Worm (Caenorhabditis elegans) whole organism, L3 larva: Measurements from ENCODE around the gene dyf-6.

ENCODE experiments used
- R02D3.7 ChIP-seq: fragments of 150-350 bp; optimal IDR thresholded peaks from 2 replicates; lab custom pipeline; 2014; ENCODE audit warnings: missing biosample characterization, missing genetic modification characterization
- ZK546.5 ChIP-seq: sonication (generic microtip); optimal IDR thresholded peaks from 2 replicates; lab custom pipeline; 2017; ENCODE audit warnings: missing biosample characterization, missing genetic modification characterization
- ama-1 ChIP-seq: fragments of 150-350 bp; optimal IDR thresholded peaks from 2 replicates; lab custom pipeline; 2018
- ceh-16 ChIP-seq: sonication (generic microtip); optimal IDR thresholded peaks from 2 replicates; lab custom pipeline; 2017; ENCODE audit warnings: missing biosample characterization, missing genetic modification characterization
- ceh-28 ChIP-seq: fragments of 150-350 bp; optimal IDR thresholded peaks from 2 replicates; lab custom pipeline; 2014; ENCODE audit warnings: missing biosample characterization, missing genetic modification reagents, missing genetic modification characterization
- ceh-9 ChIP-seq: sonication (generic microtip); optimal IDR thresholded peaks from 2 replicates; lab custom pipeline; 2018; ENCODE audit warnings: missing biosample characterization, missing genetic modification characterization
- daf-12 ChIP-seq: fragments of 150-350 bp; optimal IDR thresholded peaks from 2 replicates; lab custom pipeline; 2014; ENCODE audit warnings: missing biosample characterization, missing genetic modification reagents, missing genetic modification characterization
- egl-27 ChIP-seq: sonication (generic microtip); optimal IDR thresholded peaks from 4 replicates; lab custom pipeline; 2017; ENCODE audit warnings: missing biosample characterization, missing genetic modification reagents, missing genetic modification characterization
- egl-5 ChIP-seq: fragments of 150-350 bp; optimal IDR thresholded peaks from 2 replicates; lab custom pipeline; 2017; ENCODE audit warnings: missing biosample characterization, missing genetic modification reagents, missing genetic modification characterization, inconsistent platforms
- elt-1 ChIP-seq: fragments of 150-350 bp; optimal IDR thresholded peaks from 2 replicates; lab custom pipeline; 2014; ENCODE audit warnings: missing biosample characterization, missing genetic modification characterization
- elt-2 ChIP-seq: sonication (generic microtip); optimal IDR thresholded peaks from 2 replicates; lab custom pipeline; 2016; ENCODE audit warnings: missing genetic modification reagents, mild to moderate bottlenecking, missing genetic modification characterization, missing compliant biosample characterization
- elt-3 ChIP-seq, 3 experiments: fragments of 150-350 bp in 1 of 3; sonication (generic microtip) in 2 of 3; optimal IDR thresholded peaks; 2 replicates in 2 of 3; 4 replicates in 1 of 3; lab custom pipeline; 2014 to 2017; ENCODE audit warnings: missing biosample characterization in 3 of 3, missing genetic modification characterization in 3 of 3
- eor-1 ChIP-seq, 2 experiments: fragments of 150-350 bp; optimal IDR thresholded peaks; 2 replicates each; lab custom pipeline; 2014 to 2018; ENCODE audit warnings: missing biosample characterization in 2 of 2, missing genetic modification characterization in 2 of 2
- fkh-10 ChIP-seq: sonication (generic microtip); optimal IDR thresholded peaks from 2 replicates; lab custom pipeline; 2017; ENCODE audit warnings: missing biosample characterization, missing genetic modification reagents, missing genetic modification characterization
- fkh-2 ChIP-seq: fragments of 150-350 bp; optimal IDR thresholded peaks from 2 replicates; lab custom pipeline; 2014; ENCODE audit warnings: missing biosample characterization, missing genetic modification reagents, missing genetic modification characterization
- fos-1 ChIP-seq: fragments of 150-350 bp; optimal IDR thresholded peaks from 2 replicates; lab custom pipeline; 2014; ENCODE audit warnings: missing biosample characterization, missing genetic modification characterization
- hmg-11 ChIP-seq: sonication (generic microtip); optimal IDR thresholded peaks from 2 replicates; lab custom pipeline; 2016; ENCODE audit warnings: missing genetic modification characterization, missing compliant biosample characterization
- lin-15B ChIP-seq: fragments of 150-350 bp; optimal IDR thresholded peaks from 2 replicates; lab custom pipeline; 2014; ENCODE audit warnings: missing biosample characterization, missing genetic modification characterization
- lin-39 ChIP-seq: fragments of 150-350 bp; optimal IDR thresholded peaks from 2 replicates; lab custom pipeline; 2018; ENCODE audit warnings: missing biosample characterization, missing genetic modification reagents, missing genetic modification characterization
- lsy-12 ChIP-seq: sonication (generic microtip); optimal IDR thresholded peaks from 2 replicates; lab custom pipeline; 2016; ENCODE audit warnings: mild to moderate bottlenecking, missing genetic modification characterization, missing compliant biosample characterization
- mdl-1 ChIP-seq: fragments of 150-350 bp; optimal IDR thresholded peaks from 2 replicates; lab custom pipeline; 2014; ENCODE audit warnings: missing biosample characterization, missing genetic modification characterization
- mml-1 ChIP-seq: fragments of 150-350 bp; sonication (generic microtip); optimal IDR thresholded peaks from 3 replicates; lab custom pipeline; 2014; ENCODE audit warnings: missing biosample characterization, missing genetic modification characterization
- nfya-1 ChIP-seq: sonication (generic microtip); optimal IDR thresholded peaks from 2 replicates; lab custom pipeline; 2017; ENCODE audit warnings: missing genetic modification characterization, mild to moderate bottlenecking, missing compliant biosample characterization, antibody characterized with exemption, moderate library complexity; ENCODE audit not compliant: insufficient read depth
- nhr-12 ChIP-seq: fragments of 150-350 bp; optimal IDR thresholded peaks from 2 replicates; lab custom pipeline; 2014; ENCODE audit warnings: missing biosample characterization, missing genetic modification characterization
- nhr-23 ChIP-seq: fragments of 150-350 bp; optimal IDR thresholded peaks from 2 replicates; lab custom pipeline; 2014; ENCODE audit warnings: missing biosample characterization, missing genetic modification reagents, missing genetic modification characterization
- nhr-237 ChIP-seq: fragments of 150-350 bp; optimal IDR thresholded peaks from 2 replicates; lab custom pipeline; 2014; ENCODE audit warnings: missing biosample characterization, missing genetic modification characterization
- nhr-25 ChIP-seq: sonication (generic microtip); optimal IDR thresholded peaks from 2 replicates; lab custom pipeline; 2017; ENCODE audit warnings: missing biosample characterization, missing genetic modification characterization
- nhr-28 ChIP-seq: fragments of 150-350 bp; optimal IDR thresholded peaks from 2 replicates; lab custom pipeline; 2014; ENCODE audit warnings: missing biosample characterization, missing genetic modification characterization
- nhr-43 ChIP-seq: sonication (generic microtip); optimal IDR thresholded peaks from 2 replicates; lab custom pipeline; 2016; ENCODE audit warnings: mild to moderate bottlenecking, missing genetic modification characterization, missing compliant biosample characterization; ENCODE audit not compliant: poor library complexity, severe bottlenecking
- nhr-67 ChIP-seq: fragments of 150-350 bp; optimal IDR thresholded peaks from 2 replicates; lab custom pipeline; 2014; ENCODE audit warnings: missing biosample characterization, missing genetic modification characterization
- nhr-76 ChIP-seq: fragments of 150-350 bp; sonication (generic microtip); optimal IDR thresholded peaks from 5 replicates; lab custom pipeline; 2014; ENCODE audit warnings: missing biosample characterization, missing genetic modification characterization
- nhr-77 ChIP-seq: fragments of 150-350 bp; optimal IDR thresholded peaks from 2 replicates; lab custom pipeline; 2014; ENCODE audit warnings: missing biosample characterization, missing genetic modification characterization
- pha-4 ChIP-seq: fragments of 150-350 bp; optimal IDR thresholded peaks from 2 replicates; lab custom pipeline; 2014; ENCODE audit warnings: missing biosample characterization, missing genetic modification reagents, missing genetic modification characterization
- pqm-1 ChIP-seq: fragments of 150-350 bp; optimal IDR thresholded peaks from 2 replicates; lab custom pipeline; 2017; ENCODE audit warnings: missing biosample characterization, missing genetic modification characterization, inconsistent platforms
- tbx-2 ChIP-seq: sonication (generic microtip); optimal IDR thresholded peaks from 2 replicates; lab custom pipeline; 2016; ENCODE audit warnings: mild to moderate bottlenecking, missing genetic modification characterization, missing compliant biosample characterization
- unc-39 ChIP-seq: sonication (generic microtip); optimal IDR thresholded peaks from 4 replicates; lab custom pipeline; 2017; ENCODE audit warnings: missing biosample characterization, missing genetic modification characterization
- unc-62 ChIP-seq: fragments of 150-350 bp; sonication (generic microtip); optimal IDR thresholded peaks from 4 replicates; lab custom pipeline; 2014; ENCODE audit warnings: missing biosample characterization, missing genetic modification reagents, missing genetic modification characterization
- zag-1 ChIP-seq: fragments of 150-350 bp; optimal IDR thresholded peaks from 2 replicates; lab custom pipeline; 2014; ENCODE audit warnings: missing biosample characterization, missing genetic modification characterization
- ztf-11 ChIP-seq: fragments of 150-350 bp; optimal IDR thresholded peaks from 2 replicates; lab custom pipeline; 2014; ENCODE audit warnings: missing biosample characterization, missing genetic modification characterization
- ztf-4 ChIP-seq: fragments of 150-350 bp; optimal IDR thresholded peaks from 2 replicates; lab custom pipeline; 2014; ENCODE audit warnings: missing biosample characterization, missing genetic modification characterization

The dyf-6 gene

DNA sequence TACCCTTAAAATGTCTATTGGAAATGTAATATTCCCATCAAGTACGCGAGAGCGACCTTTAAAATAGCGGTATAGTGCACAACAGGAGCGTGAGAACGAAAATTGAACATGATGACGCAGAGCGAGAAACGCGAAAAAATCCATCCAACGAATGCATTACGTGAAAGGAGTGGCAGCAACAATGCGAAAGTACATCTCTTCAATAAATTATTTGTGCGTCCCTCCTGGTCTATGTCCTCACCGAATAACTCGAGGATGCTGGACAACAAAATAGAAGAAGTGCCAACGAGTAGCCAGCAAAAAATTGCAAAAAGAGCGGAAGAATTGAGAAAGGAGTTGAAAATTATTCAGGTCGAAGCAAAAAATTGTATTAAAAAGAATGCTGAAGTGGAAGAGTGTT is 47.6 kb upstream of the dyf-6 start:
- TF ChIP-seq ceh-16 (tag; lab: Kevin White, UChicago) (no peak), nfya-1 (tag; lab: Kevin White, UChicago) (peak; percentile 3)

DNA sequence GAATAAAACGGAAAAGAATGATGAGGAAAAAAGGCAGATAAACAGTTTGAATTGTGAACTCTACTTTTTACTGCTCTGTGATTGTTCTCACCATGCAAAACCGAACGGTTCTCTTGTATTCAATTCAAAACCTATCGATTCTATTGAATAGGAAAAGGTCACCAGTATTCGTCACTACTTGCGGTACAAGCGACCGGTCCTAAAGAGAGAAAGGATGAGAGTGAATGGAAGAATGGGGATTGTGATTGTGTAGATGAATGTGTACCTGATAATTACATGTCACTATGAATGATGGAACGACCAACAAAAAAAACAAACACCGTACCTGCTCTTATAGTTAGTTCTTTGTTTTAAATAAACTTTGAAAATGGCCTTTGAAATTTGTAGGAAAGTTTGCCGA is 46.5 kb upstream of the dyf-6 start:
- TF ChIP-seq fkh-2 (tag; lab: Kevin White, UChicago), result no peak
- no peak for TF ChIP-seq lin-39 (tag; lab: Kevin White, UChicago)
- no peak for TF ChIP-seq nhr-23
- no peak for TF ChIP-seq ceh-28 (tag; lab: Kevin White, UChicago)
- TF ChIP-seq tbx-2 (tag; lab: Kevin White, UChicago), result no peak
- no peak for TF ChIP-seq unc-39
- TF ChIP-seq mml-1 (tag; lab: Kevin White, UChicago), result no peak
- no peak for TF ChIP-seq egl-27
- TF ChIP-seq hmg-11 (tag; lab: Kevin White, UChicago), result no peak
- no peak for TF ChIP-seq nhr-67 (tag; lab: Kevin White, UChicago)
- TF ChIP-seq R02D3.7 (tag; lab: Kevin White, UChicago), result no peak
- no peak for TF ChIP-seq nhr-237 (tag; lab: Kevin White, UChicago)
- no peak for TF ChIP-seq pha-4
- no peak for TF ChIP-seq unc-62 (GFP tag; lab: Kevin White, UChicago)
- TF ChIP-seq nhr-76 (tag; lab: Kevin White, UChicago), result no peak
- TF ChIP-seq, all 47 proteins: peak for 0

DNA sequence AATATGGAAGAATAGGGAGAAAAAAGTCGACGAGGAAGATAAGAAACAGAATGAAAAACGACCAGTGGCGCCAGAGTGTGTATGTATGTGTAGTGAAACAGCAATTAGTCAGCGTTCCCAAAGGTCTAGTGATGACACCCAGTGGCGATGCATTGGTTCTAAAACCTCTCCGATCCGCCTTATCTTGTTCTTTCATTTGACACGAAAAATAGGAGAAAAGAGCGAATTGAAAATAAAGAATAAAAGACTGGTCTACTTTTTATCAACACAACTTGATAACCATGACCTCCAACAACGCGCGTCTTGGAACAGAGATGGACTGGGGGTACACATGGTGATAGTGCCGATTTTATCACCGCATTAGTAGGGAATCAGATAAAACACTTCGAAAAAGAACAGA is 44.6 kb upstream of the dyf-6 start:
- no peak for TF ChIP-seq ceh-16 (tag; lab: Kevin White, UChicago)
- no peak for TF ChIP-seq daf-12 (tag; lab: Kevin White, UChicago)
- peak; percentile 11 for TF ChIP-seq elt-1
- TF ChIP-seq ztf-11 (tag; lab: Kevin White, UChicago), result no peak
- peak; percentile 23 for TF ChIP-seq unc-62 (GFP tag; lab: Kevin White, UChicago)
- TF ChIP-seq fkh-2 (tag; lab: Kevin White, UChicago), result no peak
- TF ChIP-seq ztf-4 (tag; lab: Kevin White, UChicago), result no peak
- TF ChIP-seq lin-15B (tag; lab: Kevin White, UChicago), result no peak
- TF ChIP-seq lsy-12 (tag; lab: Kevin White, UChicago), result no peak
- TF ChIP-seq fkh-10, result no peak
- no peak for TF ChIP-seq zag-1 (tag; lab: Kevin White, UChicago)
- TF ChIP-seq fos-1 (tag; lab: Kevin White, UChicago), result no peak
- peak; percentile 33 for TF ChIP-seq nhr-43
- TF ChIP-seq nhr-28 (tag; lab: Kevin White, UChicago), result no peak
- peak; percentile 14 for TF ChIP-seq hmg-11 (tag; lab: Kevin White, UChicago)
- no peak for TF ChIP-seq unc-39
- no peak for TF ChIP-seq ama-1 (lab: Kevin White, UChicago)
- TF ChIP-seq nhr-25 (tag; lab: Kevin White, UChicago), result peak; percentile 8
- no peak for TF ChIP-seq egl-5
- TF ChIP-seq pqm-1, result no peak
- peak; percentile 65 for TF ChIP-seq nhr-23
- TF ChIP-seq lin-39 (tag; lab: Kevin White, UChicago), result peak; percentile 88
- TF ChIP-seq ceh-28 (tag; lab: Kevin White, UChicago), result peak; percentile 11
- peak in 1 of 3 experiments; percentile 83 for TF ChIP-seq elt-3 (tag; optimal IDR thresholded peaks at IDR 0.05; lab: Kevin White, UChicago)
- peak; percentile 84 for TF ChIP-seq elt-2 (tag; lab: Kevin White, UChicago)
- peak; percentile 46 for TF ChIP-seq nfya-1 (tag; lab: Kevin White, UChicago)

DNA sequence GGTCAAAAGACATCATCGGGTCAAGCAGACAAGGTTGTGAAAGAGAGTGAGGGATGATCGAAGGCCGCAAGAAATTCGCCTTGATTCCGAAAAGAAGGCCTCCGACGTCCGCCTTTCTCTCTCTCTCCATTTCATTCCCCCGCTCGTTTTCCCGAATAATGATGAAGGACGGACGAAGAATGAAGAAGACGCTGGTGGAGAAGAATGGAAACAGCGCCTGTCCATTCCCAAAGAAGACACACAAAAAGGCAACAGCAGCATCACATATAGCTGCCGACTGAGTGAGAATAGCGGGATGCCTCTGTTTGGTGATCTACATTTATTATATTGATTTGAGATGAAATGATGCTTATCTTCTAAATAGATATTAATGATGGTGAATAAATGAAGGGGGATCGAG is 42.9 kb upstream of the dyf-6 start:
- TF ChIP-seq nhr-23 (peak; percentile 22), nhr-25 (tag; lab: Kevin White, UChicago) (peak; percentile 71), eor-1 (tag; optimal IDR thresholded peaks at IDR 0.05; lab: Kevin White, UChicago) (no peak)
- TF ChIP-seq, all 47 proteins: peak for 2

DNA sequence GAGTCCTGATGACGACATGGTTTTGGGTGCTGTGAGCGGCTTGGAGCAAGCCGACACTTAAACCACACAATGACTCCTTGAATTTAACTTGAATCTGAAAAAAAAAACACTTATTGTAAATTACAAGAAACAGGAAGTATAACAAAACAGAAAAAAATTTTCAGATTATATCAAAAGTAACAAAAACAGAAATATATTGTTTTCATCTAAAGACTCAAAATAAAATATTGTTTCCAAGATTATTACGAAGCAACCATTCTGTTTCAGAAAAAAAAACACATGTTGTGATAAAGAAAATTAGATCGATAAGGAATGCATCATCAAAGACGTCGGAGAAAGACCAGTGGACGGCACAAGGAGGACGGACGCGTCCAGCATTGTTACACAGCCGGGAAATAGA is 42.2 kb upstream of the dyf-6 start, which contains the start of gene mig-15:
TSS of gene mig-15 (minus strand) at position 101 of the 400 bp plus-strand sequence.
- TF ChIP-seq nhr-23 (no peak), fos-1 (tag; lab: Kevin White, UChicago) (no peak), ztf-4 (tag; lab: Kevin White, UChicago) (no peak), nhr-12 (tag; lab: Kevin White, UChicago) (no peak), nhr-25 (tag; lab: Kevin White, UChicago) (no peak), ceh-9 (tag; lab: Kevin White, UChicago) (no peak), elt-1 (no peak), nhr-77 (no peak), nhr-67 (tag; lab: Kevin White, UChicago) (no peak), zag-1 (tag; lab: Kevin White, UChicago) (no peak), R02D3.7 (tag; lab: Kevin White, UChicago) (no peak), ZK546.5 (tag; lab: Kevin White, UChicago) (no peak), fkh-10 (no peak), nhr-28 (tag; lab: Kevin White, UChicago) (no peak), ama-1 (lab: Kevin White, UChicago) (no peak), pha-4 (no peak), mdl-1 (tag; lab: Kevin White, UChicago) (no peak), daf-12 (tag; lab: Kevin White, UChicago) (no peak), mml-1 (tag; lab: Kevin White, UChicago) (no peak), nfya-1 (tag; lab: Kevin White, UChicago) (no peak)
